Fruit fly (Drosophila melanogaster): Measurements from ENCODE around the gene CG43102.
A peak's percentile ranks its signal among the peaks of the same experiment; 100 is the strongest.

Gene CG43102

dm6 chr3R:17809014-17809413, 14.7 kb upstream of the CG43102 start, which contains the start of gene Odj (continued):
- TF ChIP-seq Side (GFP tag; optimal IDR thresholded peaks at IDR 0.05) (no peak), CG7357 (GFP tag; IDR thresholded peaks at IDR 0.05) (no peak), trh (GFP tag; optimal IDR thresholded peaks at IDR 0.05) (no peak), CG7745 (tag; optimal IDR thresholded peaks at IDR 0.05) (peak; percentile 85), ham (GFP tag; IDR thresholded peaks at IDR 0.05) (no peak), Drgx (GFP tag; IDR thresholded peaks at IDR 0.05) (no peak), CG1233 (GFP tag; optimal IDR thresholded peaks at IDR 0.05) (no peak), CG9932 (GFP tag; IDR thresholded peaks at IDR 0.05) (peak; percentile 64), CG14710 (tag; optimal IDR thresholded peaks at IDR 0.05) (peak; percentile 59), CG6791 (GFP tag; IDR thresholded peaks at IDR 0.05; ENCODE audit: partially characterized antibody) (peak; percentile 94), NC2β (GFP tag; optimal IDR thresholded peaks at IDR 0.05) (no peak), CG9437 (GFP tag; optimal IDR thresholded peaks at IDR 0.05) (no peak), CG12236 (GFP tag; optimal IDR thresholded peaks at IDR 0.05) (no peak), Dp (GFP tag; optimal IDR thresholded peaks at IDR 0.05) (peak; percentile 72), al (GFP tag; IDR thresholded peaks at IDR 0.05) (no peak), sim (GFP tag; IDR thresholded peaks at IDR 0.05) (no peak), Dll (GFP tag; IDR thresholded peaks at IDR 0.05; ENCODE audit: partially characterized antibody) (peak; percentile 96), sd (tag; optimal IDR thresholded peaks at IDR 0.05) (no peak), CG12104 (GFP tag; optimal IDR thresholded peaks at IDR 0.05) (no peak), repo (GFP tag; optimal IDR thresholded peaks at IDR 0.05) (no peak), Meics (GFP tag; optimal IDR thresholded peaks at IDR 0.05) (no peak), CG16813 (GFP tag; IDR thresholded peaks at IDR 0.05; ENCODE audit: partially characterized antibody) (peak; percentile 91), az2 (GFP tag; optimal IDR thresholded peaks at IDR 0.05) (no peak), Lim3 (GFP tag; IDR thresholded peaks at IDR 0.05) (no peak), CG7271 (tag; optimal IDR thresholded peaks at IDR 0.05) (no peak), PHDP (tag; optimal IDR thresholded peaks at IDR 0.05) (peak; percentile 28), CG16815 (GFP tag; optimal IDR thresholded peaks at IDR 0.05) (no peak), gem (tag; optimal IDR thresholded peaks at IDR 0.05) (peak; percentile 23), Sry-δ (GFP tag; optimal IDR thresholded peaks at IDR 0.05) (peak; percentile 91), dati (GFP tag; IDR thresholded peaks at IDR 0.05) (no peak), fu2 (GFP tag; optimal IDR thresholded peaks at IDR 0.05) (no peak), Mrtf (GFP tag; IDR thresholded peaks at IDR 0.05) (no peak), mirr (GFP tag; optimal IDR thresholded peaks at IDR 0.05) (no peak), eve (GFP tag; optimal IDR thresholded peaks at IDR 0.05) (no peak), CG17612 (GFP tag; IDR thresholded peaks at IDR 0.05) (no peak), BtbVII (GFP tag; optimal IDR thresholded peaks at IDR 0.05) (no peak), trem (tag; optimal IDR thresholded peaks at IDR 0.05) (peak; percentile 64), emc (GFP tag; optimal IDR thresholded peaks at IDR 0.05) (no peak), kni (GFP tag; optimal IDR thresholded peaks at IDR 0.05) (no peak), jing (GFP tag; optimal IDR thresholded peaks at IDR 0.05) (no peak), bbx (GFP tag; IDR thresholded peaks at IDR 0.05; ENCODE audit: partially characterized antibody) (peak; percentile 96), CG6654 (GFP tag; optimal IDR thresholded peaks at IDR 0.05) (no peak), nerfin-2 (GFP tag; IDR thresholded peaks at IDR 0.05; ENCODE audit: partially characterized antibody) (peak; percentile 69; the same call in 1 of the 2 replicates), CG1792 (GFP tag; optimal IDR thresholded peaks at IDR 0.05) (no peak), schlank (tag; optimal IDR thresholded peaks at IDR 0.05) (no peak), CG10565 (GFP tag; optimal IDR thresholded peaks at IDR 0.05) (no peak), sima (GFP tag; optimal IDR thresholded peaks at IDR 0.05) (no peak), CG32767 (GFP tag; IDR thresholded peaks at IDR 0.05) (no peak), CG15269 (tag; optimal IDR thresholded peaks at IDR 0.05) (no peak), CG2875 (GFP tag; optimal IDR thresholded peaks at IDR 0.05) (no peak), CG6683 (GFP tag; optimal IDR thresholded peaks at IDR 0.05) (no peak)

Data from whole organism, embryonic.